Worm (Caenorhabditis elegans) whole organism, L3 larva: ENCODE data around the gene bbs-2.

ENCODE experiments used
- R02D3.7 ChIP-seq: fragments of 150-350 bp; optimal IDR thresholded peaks from 2 replicates; lab custom pipeline; 2014; ENCODE audit warnings: missing biosample characterization, missing genetic modification characterization
- ZK546.5 ChIP-seq: sonication (generic microtip); optimal IDR thresholded peaks from 2 replicates; lab custom pipeline; 2017; ENCODE audit warnings: missing biosample characterization, missing genetic modification characterization
- aly-2 ChIP-seq: fragments of 150-350 bp; optimal IDR thresholded peaks from 2 replicates; lab custom pipeline; 2014; ENCODE audit warnings: missing biosample characterization, missing genetic modification characterization
- ama-1 ChIP-seq: fragments of 150-350 bp; optimal IDR thresholded peaks from 2 replicates; lab custom pipeline; 2018
- ceh-16 ChIP-seq: sonication (generic microtip); optimal IDR thresholded peaks from 2 replicates; lab custom pipeline; 2017; ENCODE audit warnings: missing biosample characterization, missing genetic modification characterization
- ceh-28 ChIP-seq: fragments of 150-350 bp; optimal IDR thresholded peaks from 2 replicates; lab custom pipeline; 2014; ENCODE audit warnings: missing biosample characterization, missing genetic modification reagents, missing genetic modification characterization
- ceh-82 ChIP-seq: fragments of 150-350 bp; optimal IDR thresholded peaks from 2 replicates; lab custom pipeline; 2014; ENCODE audit warnings: missing biosample characterization, missing genetic modification characterization
- ceh-9 ChIP-seq: sonication (generic microtip); optimal IDR thresholded peaks from 2 replicates; lab custom pipeline; 2018; ENCODE audit warnings: missing biosample characterization, missing genetic modification characterization
- egl-27 ChIP-seq: sonication (generic microtip); optimal IDR thresholded peaks from 4 replicates; lab custom pipeline; 2017; ENCODE audit warnings: missing biosample characterization, missing genetic modification reagents, missing genetic modification characterization
- egl-5 ChIP-seq: fragments of 150-350 bp; optimal IDR thresholded peaks from 2 replicates; lab custom pipeline; 2017; ENCODE audit warnings: missing biosample characterization, missing genetic modification reagents, missing genetic modification characterization, inconsistent platforms
- elt-1 ChIP-seq: fragments of 150-350 bp; optimal IDR thresholded peaks from 2 replicates; lab custom pipeline; 2014; ENCODE audit warnings: missing biosample characterization, missing genetic modification characterization
- elt-2 ChIP-seq: sonication (generic microtip); optimal IDR thresholded peaks from 2 replicates; lab custom pipeline; 2016; ENCODE audit warnings: missing genetic modification reagents, mild to moderate bottlenecking, missing genetic modification characterization, missing compliant biosample characterization
- fkh-2 ChIP-seq: fragments of 150-350 bp; optimal IDR thresholded peaks from 2 replicates; lab custom pipeline; 2014; ENCODE audit warnings: missing biosample characterization, missing genetic modification reagents, missing genetic modification characterization
- fos-1 ChIP-seq: fragments of 150-350 bp; optimal IDR thresholded peaks from 2 replicates; lab custom pipeline; 2014; ENCODE audit warnings: missing biosample characterization, missing genetic modification characterization
- hmg-11 ChIP-seq: sonication (generic microtip); optimal IDR thresholded peaks from 2 replicates; lab custom pipeline; 2016; ENCODE audit warnings: missing genetic modification characterization, missing compliant biosample characterization
- jun-1 ChIP-seq: fragments of 150-350 bp; optimal IDR thresholded peaks from 2 replicates; lab custom pipeline; 2014; ENCODE audit warnings: missing biosample characterization, missing genetic modification reagents, missing genetic modification characterization
- lin-15B ChIP-seq: fragments of 150-350 bp; optimal IDR thresholded peaks from 2 replicates; lab custom pipeline; 2014; ENCODE audit warnings: missing biosample characterization, missing genetic modification characterization
- lin-39 ChIP-seq: fragments of 150-350 bp; optimal IDR thresholded peaks from 2 replicates; lab custom pipeline; 2018; ENCODE audit warnings: missing biosample characterization, missing genetic modification reagents, missing genetic modification characterization
- lsy-12 ChIP-seq: sonication (generic microtip); optimal IDR thresholded peaks from 2 replicates; lab custom pipeline; 2016; ENCODE audit warnings: mild to moderate bottlenecking, missing genetic modification characterization, missing compliant biosample characterization
- mml-1 ChIP-seq: fragments of 150-350 bp; sonication (generic microtip); optimal IDR thresholded peaks from 3 replicates; lab custom pipeline; 2014; ENCODE audit warnings: missing biosample characterization, missing genetic modification characterization
- nfya-1 ChIP-seq: sonication (generic microtip); optimal IDR thresholded peaks from 2 replicates; lab custom pipeline; 2017; ENCODE audit warnings: missing genetic modification characterization, mild to moderate bottlenecking, missing compliant biosample characterization, antibody characterized with exemption, moderate library complexity; ENCODE audit not compliant: insufficient read depth
- nhr-23 ChIP-seq: fragments of 150-350 bp; optimal IDR thresholded peaks from 2 replicates; lab custom pipeline; 2014; ENCODE audit warnings: missing biosample characterization, missing genetic modification reagents, missing genetic modification characterization
- nhr-237 ChIP-seq: fragments of 150-350 bp; optimal IDR thresholded peaks from 2 replicates; lab custom pipeline; 2014; ENCODE audit warnings: missing biosample characterization, missing genetic modification characterization
- nhr-25 ChIP-seq: sonication (generic microtip); optimal IDR thresholded peaks from 2 replicates; lab custom pipeline; 2017; ENCODE audit warnings: missing biosample characterization, missing genetic modification characterization
- nhr-67 ChIP-seq: fragments of 150-350 bp; optimal IDR thresholded peaks from 2 replicates; lab custom pipeline; 2014; ENCODE audit warnings: missing biosample characterization, missing genetic modification characterization
- nhr-76 ChIP-seq: fragments of 150-350 bp; sonication (generic microtip); optimal IDR thresholded peaks from 5 replicates; lab custom pipeline; 2014; ENCODE audit warnings: missing biosample characterization, missing genetic modification characterization
- pha-4 ChIP-seq: fragments of 150-350 bp; optimal IDR thresholded peaks from 2 replicates; lab custom pipeline; 2014; ENCODE audit warnings: missing biosample characterization, missing genetic modification reagents, missing genetic modification characterization
- pqm-1 ChIP-seq: fragments of 150-350 bp; optimal IDR thresholded peaks from 2 replicates; lab custom pipeline; 2017; ENCODE audit warnings: missing biosample characterization, missing genetic modification characterization, inconsistent platforms
- sea-2 ChIP-seq: fragments of 150-350 bp; sonication (generic microtip); optimal IDR thresholded peaks from 4 replicates; lab custom pipeline; 2014; ENCODE audit warnings: missing biosample characterization, missing genetic modification reagents, missing genetic modification characterization
- snpc-4 ChIP-seq: fragments of 150-350 bp; optimal IDR thresholded peaks from 2 replicates; lab custom pipeline; 2014; ENCODE audit warnings: missing biosample characterization, missing genetic modification characterization
- tbx-2 ChIP-seq: sonication (generic microtip); optimal IDR thresholded peaks from 2 replicates; lab custom pipeline; 2016; ENCODE audit warnings: mild to moderate bottlenecking, missing genetic modification characterization, missing compliant biosample characterization
- unc-39 ChIP-seq: sonication (generic microtip); optimal IDR thresholded peaks from 4 replicates; lab custom pipeline; 2017; ENCODE audit warnings: missing biosample characterization, missing genetic modification characterization
- ztf-4 ChIP-seq: fragments of 150-350 bp; optimal IDR thresholded peaks from 2 replicates; lab custom pipeline; 2014; ENCODE audit warnings: missing biosample characterization, missing genetic modification characterization

The bbs-2 gene

ce11 chrIV:7923982-7924480, 9.8 kb upstream of the bbs-2 start, which contains the start of the genes xpo-3 and C49H3.3:
Gene xpo-3 (minus strand): TSS chrIV:7924032.
Gene C49H3.3 (plus strand): TSS chrIV:7924350.
- TF ChIP-seq ceh-82 (tag; lab: Kevin White, UChicago) (no peak), sea-2 (GFP tag; lab: Kevin White, UChicago) (no peak), lsy-12 (tag; lab: Kevin White, UChicago) (no peak), elt-2 (tag; lab: Kevin White, UChicago) (peak; percentile 30), ztf-4 (no peak), hmg-11 (tag; lab: Kevin White, UChicago) (peak; percentile 29), ceh-28 (tag; lab: Kevin White, UChicago) (no peak), unc-39 (tag; lab: Kevin White, UChicago) (no peak), egl-27 (tag; lab: Kevin White, UChicago) (no peak), nhr-76 (tag; lab: Kevin White, UChicago) (no peak), lin-39 (tag; lab: Kevin White, UChicago) (peak; percentile 76), elt-1 (tag; lab: Kevin White, UChicago) (no peak), pqm-1 (no peak), egl-5 (tag; lab: Kevin White, UChicago) (peak; percentile 56), nfya-1 (tag; lab: Kevin White, UChicago) (peak; percentile 57), aly-2 (tag; lab: Kevin White, UChicago) (no peak), snpc-4 (tag; lab: Kevin White, UChicago) (no peak), nhr-23 (no peak), fos-1 (no peak), lin-15B (tag; lab: Kevin White, UChicago) (peak; percentile 33), jun-1 (no peak), ama-1 (lab: Kevin White, UChicago) (peak; percentile 38), nhr-25 (tag; lab: Kevin White, UChicago) (peak; percentile 34), tbx-2 (tag; lab: Kevin White, UChicago) (no peak), pha-4 (tag; lab: Kevin White, UChicago) (peak; percentile 63)

ce11 chrIV:7924975-7925828, 8.6 kb upstream of the bbs-2 start:
- TF ChIP-seq nhr-23: peak; percentile 14
- peak; percentile 3 for TF ChIP-seq R02D3.7 (tag; lab: Kevin White, UChicago)
- no peak for TF ChIP-seq ZK546.5 (tag; lab: Kevin White, UChicago)
- TF ChIP-seq aly-2 (tag; lab: Kevin White, UChicago): peak; percentile 52
- peak; percentile 46 for TF ChIP-seq ama-1 (lab: Kevin White, UChicago)
- TF ChIP-seq fkh-2: no peak
- TF ChIP-seq lin-39 (tag; lab: Kevin White, UChicago): no peak
- no peak for TF ChIP-seq mml-1
- TF ChIP-seq tbx-2 (tag; lab: Kevin White, UChicago): no peak
- no peak for TF ChIP-seq lin-15B (tag; lab: Kevin White, UChicago)
- no peak for TF ChIP-seq snpc-4 (tag; lab: Kevin White, UChicago)
- TF ChIP-seq jun-1: no peak
- TF ChIP-seq nhr-237: no peak

ce11 chrIV:7926102-7926840, 7.6 kb upstream of the bbs-2 start, which contains the start of gene rps-2:
Gene rps-2 (minus strand): TSS chrIV:7926391.
- TF ChIP-seq egl-5 (tag; lab: Kevin White, UChicago) (peak; percentile 58), lin-15B (tag; lab: Kevin White, UChicago) (peak; percentile 41), unc-39 (tag; lab: Kevin White, UChicago) (no peak), ceh-9 (tag; lab: Kevin White, UChicago) (no peak), ceh-16 (tag; lab: Kevin White, UChicago) (no peak), nhr-67 (tag; lab: Kevin White, UChicago) (no peak), nhr-25 (tag; lab: Kevin White, UChicago) (peak; percentile 21), tbx-2 (tag; lab: Kevin White, UChicago) (no peak)
